Fruit fly (Drosophila melanogaster) whole organism, embryonic: ENCODE results near the gene CG5835.

Experiments
- CG10565 ChIP-seq: fragments of 200-800 bp; sonication (Bioruptor generic); optimal IDR thresholded peaks from 3 replicates; lab custom pipeline; 2016; ENCODE audit warnings: missing biosample characterization, mild to moderate bottlenecking, missing genetic modification characterization
- CG11456 ChIP-seq: fragments of 200-800 bp; sonication (Bioruptor generic); IDR thresholded peaks from 3 replicates; pipeline ENCODE4 v1.3.6; 2022; ENCODE audit warnings: missing biosample characterization, missing genetic modification characterization
- CG11504 ChIP-seq: fragments of 200-800 bp; sonication (Bioruptor generic); optimal IDR thresholded peaks from 3 replicates; lab custom pipeline; 2019; ENCODE audit warnings: missing biosample characterization, mild to moderate bottlenecking, missing genetic modification characterization, moderate library complexity
- CG12071 ChIP-seq: fragments of 200-800 bp; sonication (Bioruptor generic); optimal IDR thresholded peaks from 3 replicates; lab custom pipeline; 2018; ENCODE audit warnings: missing biosample characterization, mild to moderate bottlenecking, missing genetic modification characterization
- CG12769 ChIP-seq: fragments of 200-800 bp; sonication (Bioruptor generic); optimal IDR thresholded peaks from 2 replicates; lab custom pipeline; 2019; ENCODE audit warnings: missing biosample characterization, mild to moderate bottlenecking, missing genetic modification characterization, moderate library complexity
- CG16863 ChIP-seq: fragments of 200-800 bp; sonication (Bioruptor generic); optimal IDR thresholded peaks from 3 replicates; lab custom pipeline; 2016; ENCODE audit warnings: missing biosample characterization, missing genetic modification characterization
- CG17359 ChIP-seq: fragments of 200-800 bp; sonication (Bioruptor generic); optimal IDR thresholded peaks from 3 replicates; lab custom pipeline; 2018; ENCODE audit warnings: missing biosample characterization, mild to moderate bottlenecking, missing genetic modification characterization, moderate library complexity
- CG18599 ChIP-seq: fragments of 200-800 bp; sonication (Bioruptor generic); optimal IDR thresholded peaks from 3 replicates; lab custom pipeline; 2017; ENCODE audit warnings: missing biosample characterization, missing genetic modification characterization, mild to moderate bottlenecking, moderate library complexity, missing genetic modification reagents
- CG30020 ChIP-seq: fragments of 200-800 bp; optimal IDR thresholded peaks from 2 replicates; lab custom pipeline; 2019; ENCODE audit warnings: missing biosample characterization, mild to moderate bottlenecking, missing genetic modification characterization, moderate library complexity
- CG31441 ChIP-seq: fragments of 200-800 bp; sonication (Bioruptor generic); IDR thresholded peaks from 2 replicates; pipeline ENCODE4 v1.3.6; 2022; ENCODE audit warnings: missing biosample characterization, missing genetic modification characterization
- CG7839 ChIP-seq: fragments of 200-800 bp; sonication (Bioruptor generic); optimal IDR thresholded peaks from 3 replicates; lab custom pipeline; 2018; ENCODE audit warnings: missing biosample characterization, mild to moderate bottlenecking, missing genetic modification characterization, moderate library complexity
- CG8359 ChIP-seq: fragments of 200-800 bp; sonication (Bioruptor generic); optimal IDR thresholded peaks from 2 replicates; lab custom pipeline; 2017; ENCODE audit warnings: missing biosample characterization, mild to moderate bottlenecking, missing genetic modification characterization, borderline replicate concordance
- CG9876 ChIP-seq: fragments of 200-800 bp; sonication (Bioruptor generic); optimal IDR thresholded peaks from 2 replicates; lab custom pipeline; 2016; ENCODE audit warnings: missing biosample characterization, missing genetic modification characterization
- Camta ChIP-seq: fragments of 200-800 bp; sonication (Bioruptor generic); optimal IDR thresholded peaks from 2 replicates; lab custom pipeline; 2016; ENCODE audit warnings: missing biosample characterization, missing genetic modification characterization
- CoRest ChIP-seq: fragments of 200-800 bp; sonication (Bioruptor generic); optimal IDR thresholded peaks from 3 replicates; lab custom pipeline; 2018; ENCODE audit warnings: missing biosample characterization, mild to moderate bottlenecking, missing genetic modification characterization, moderate library complexity
- Dad ChIP-seq: fragments of 200-800 bp; sonication (Bioruptor generic); optimal IDR thresholded peaks from 3 replicates; lab custom pipeline; 2016; ENCODE audit warnings: missing biosample characterization, missing genetic modification characterization
- Dip2 ChIP-seq: fragments of 200-800 bp; sonication (Bioruptor generic); IDR thresholded peaks from 2 replicates; pipeline ENCODE4 v1.3.6; 2022; ENCODE audit warnings: missing biosample characterization, missing genetic modification characterization
- Eip74EF ChIP-seq, 2 experiments: fragments of 200-800 bp in 1 of 2; fragments of >200 bp in 1 of 2; sonication (Bioruptor generic) in 1 of 2; optimal IDR thresholded peaks; 2 replicates each; lab custom pipeline; 2017 to 2019; ENCODE audit warnings: missing biosample characterization in 2 of 2, missing genetic modification characterization in 2 of 2, mild to moderate bottlenecking in 1 of 2, moderate library complexity in 1 of 2
- HLH4C ChIP-seq: fragments of 200-800 bp; sonication (Bioruptor generic); IDR thresholded peaks from 3 replicates; pipeline ENCODE4 v1.3.6; 2022; ENCODE audit warnings: missing biosample characterization, missing genetic modification characterization; ENCODE audit not compliant: partially characterized antibody
- Hmx ChIP-seq: fragments of 200-800 bp; sonication (Bioruptor generic); optimal IDR thresholded peaks from 2 replicates; lab custom pipeline; 2016; ENCODE audit warnings: missing biosample characterization, missing genetic modification characterization
- Hr39 ChIP-seq: fragments of >200 bp; optimal IDR thresholded peaks from 2 replicates; lab custom pipeline; 2017
- MTF-1 ChIP-seq: fragments of 200-800 bp; sonication (Bioruptor generic); optimal IDR thresholded peaks from 2 replicates; lab custom pipeline; 2018; ENCODE audit warnings: missing biosample characterization, mild to moderate bottlenecking, missing genetic modification characterization, borderline replicate concordance
- Pdp1 ChIP-seq, 2 experiments: fragments of 200-800 bp; sonication (Bioruptor generic); optimal IDR thresholded peaks; 3 replicates each; lab custom pipeline; 2016; ENCODE audit warnings: missing biosample characterization in 2 of 2, missing genetic modification characterization in 2 of 2, mild to moderate bottlenecking in 1 of 2, moderate library complexity in 1 of 2
- Sox102F ChIP-seq: fragments of 200-800 bp; sonication (Bioruptor generic); optimal IDR thresholded peaks from 2 replicates; lab custom pipeline; 2018; ENCODE audit warnings: missing biosample characterization, mild to moderate bottlenecking, missing genetic modification characterization, moderate library complexity
- ac ChIP-seq: fragments of 200-800 bp; sonication (Bioruptor generic); optimal IDR thresholded peaks from 3 replicates; lab custom pipeline; 2017; ENCODE audit warnings: missing biosample characterization, mild to moderate bottlenecking, missing genetic modification characterization
- aop ChIP-seq: fragments of 200-800 bp; sonication (Bioruptor generic); IDR thresholded peaks from 2 replicates; pipeline ENCODE4 v1.3.6; 2022; ENCODE audit warnings: missing biosample characterization, missing genetic modification characterization
- bbx ChIP-seq: fragments of 200-800 bp; sonication (Bioruptor generic); IDR thresholded peaks from 2 replicates; pipeline ENCODE4 v1.3.6; 2022; ENCODE audit warnings: missing biosample characterization, missing genetic modification characterization; ENCODE audit not compliant: partially characterized antibody
- chinmo ChIP-seq: fragments of 200-800 bp; sonication (Bioruptor generic); IDR thresholded peaks from 4 replicates; pipeline ENCODE4 v1.3.6; 2022; ENCODE audit warnings: missing biosample characterization, missing genetic modification characterization; ENCODE audit not compliant: partially characterized antibody
- crol ChIP-seq: fragments of 200-800 bp; sonication (Bioruptor generic); IDR thresholded peaks from 2 replicates; pipeline ENCODE4 v1.3.6; 2022; ENCODE audit warnings: missing biosample characterization, missing genetic modification characterization
- dm ChIP-seq: fragments of 200-800 bp; sonication (Bioruptor generic); optimal IDR thresholded peaks from 3 replicates; lab custom pipeline; 2016; ENCODE audit warnings: missing biosample characterization, missing genetic modification characterization
- gsb-n ChIP-seq: fragments of 200-800 bp; sonication (Bioruptor generic); optimal IDR thresholded peaks from 3 replicates; lab custom pipeline; 2018; ENCODE audit warnings: missing biosample characterization, mild to moderate bottlenecking, missing genetic modification characterization
- inv ChIP-seq: fragments of 200-800 bp; sonication (Bioruptor generic); IDR thresholded peaks from 2 replicates; pipeline ENCODE4 v1.3.6; 2022; ENCODE audit warnings: missing biosample characterization, missing genetic modification characterization; ENCODE audit not compliant: partially characterized antibody
- nom ChIP-seq: fragments of 200-800 bp; sonication (Bioruptor generic); optimal IDR thresholded peaks from 2 replicates; lab custom pipeline; 2017; ENCODE audit warnings: missing biosample characterization, missing genetic modification characterization, mild to moderate bottlenecking, moderate library complexity, missing genetic modification reagents
- oc ChIP-seq: fragments of 200-800 bp; sonication (Bioruptor generic); optimal IDR thresholded peaks from 2 replicates; lab custom pipeline; 2018; ENCODE audit warnings: missing biosample characterization, mild to moderate bottlenecking, missing genetic modification characterization, moderate library complexity
- pan ChIP-seq, 4 experiments: fragments of >200 bp in 3 of 4; fragments of 200-800 bp in 1 of 4; sonication (Bioruptor generic) in 1 of 4; optimal IDR thresholded peaks in 3 of 4; IDR thresholded peaks in 1 of 4; 2 replicates each; pipeline versions ENCODE4 v1.3.6 to Lab custom; 2017 to 2022; ENCODE audit warnings: missing biosample characterization in 2 of 4, missing genetic modification characterization in 2 of 4, mixed read lengths in 1 of 4
- run ChIP-seq: fragments of 200-800 bp; sonication (Bioruptor generic); optimal IDR thresholded peaks from 3 replicates; lab custom pipeline; 2018; ENCODE audit warnings: missing biosample characterization, mild to moderate bottlenecking, missing genetic modification characterization
- sc ChIP-seq, 3 experiments: fragments of >200 bp in 2 of 3; fragments of 200-800 bp in 1 of 3; sonication (Bioruptor generic) in 1 of 3; optimal IDR thresholded peaks; 2 replicates in 2 of 3; 3 replicates in 1 of 3; lab custom pipeline; 2017; ENCODE audit warnings: mild to moderate bottlenecking in 1 of 3, missing biosample characterization in 1 of 3, missing genetic modification characterization in 1 of 3, missing genetic modification reagents in 1 of 3
- sd ChIP-seq: fragments of 200-800 bp; sonication (Bioruptor generic); optimal IDR thresholded peaks from 3 replicates; lab custom pipeline; 2018; ENCODE audit warnings: missing biosample characterization, mild to moderate bottlenecking, missing genetic modification characterization, moderate library complexity
- sens ChIP-seq: fragments of 200-800 bp; sonication (Bioruptor generic); peaks from one replicate; lab custom pipeline; 2016; ENCODE audit warnings: missing biosample characterization, missing genetic modification characterization
- vvl ChIP-seq: fragments of 200-800 bp; sonication (Bioruptor generic); IDR thresholded peaks from 2 replicates; pipeline ENCODE4 v1.3.6; 2022; ENCODE audit warnings: missing biosample characterization, missing genetic modification characterization
- wor ChIP-seq: fragments of 200-800 bp; sonication (Bioruptor generic); IDR thresholded peaks from 2 replicates; pipeline ENCODE4 v1.3.6; 2022; ENCODE audit warnings: missing biosample characterization, missing genetic modification characterization

Gene CG5835

DNA sequence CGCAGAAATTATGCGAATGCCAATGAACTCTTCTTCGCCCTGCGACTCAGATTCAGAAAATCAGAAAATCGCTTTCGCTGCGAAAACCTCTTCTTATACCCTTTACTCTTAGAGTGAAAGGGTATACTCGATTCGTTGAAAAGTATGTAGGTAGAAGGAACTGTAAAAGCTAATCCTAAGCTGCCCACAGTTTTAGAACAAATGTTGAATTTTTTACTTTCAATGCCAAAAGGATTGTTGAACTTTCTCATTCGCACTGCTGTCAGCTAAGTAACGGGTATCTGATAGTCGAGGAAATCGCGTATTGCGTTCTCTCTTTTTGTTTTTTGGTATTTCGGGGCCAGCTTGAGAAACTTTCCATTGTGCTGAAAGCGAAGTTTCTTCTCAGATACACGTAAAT, 39.6 kb downstream of the CG5835 start (continued):
- no peak for TF ChIP-seq MTF-1 (GFP tag; lab: Kevin White, UChicago)
- no peak for TF ChIP-seq bbx
- TF ChIP-seq dm = no peak
- TF ChIP-seq Sox102F (GFP tag; lab: Kevin White, UChicago) = peak; percentile 74
- peak; percentile 25; the same call in 1 of the 2 replicates for TF ChIP-seq inv (GFP tag; lab: Robert Waterston, UW)
- 0 out of 2 replicates have a peak, but pooled peaks have one; percentile 27 for TF ChIP-seq wor (GFP tag; lab: Robert Waterston, UW)
- no peak for TF ChIP-seq Camta
- TF ChIP-seq pan (optimal IDR thresholded peaks at IDR 0.05; lab: Kevin White, UChicago) = no peak
- TF ChIP-seq pan (GFP tag; optimal IDR thresholded peaks at IDR 0.05 in 1 of 2, IDR thresholded peaks at IDR 0.05 in 1 of 2) = peak in 1 of 2 experiments; percentile 22
- no peak for TF ChIP-seq CG9876 (GFP tag; lab: Kevin White, UChicago)
- TF ChIP-seq sens (GFP tag; lab: Kevin White, UChicago) = peak; percentile 67
- peak; percentile 22 for TF ChIP-seq CG8359 (GFP tag; lab: Kevin White, UChicago)
- no peak for TF ChIP-seq run (tag; lab: Kevin White, UChicago)
- peak; percentile 47 for TF ChIP-seq CG17359
- TF ChIP-seq CG7839 = peak; percentile 54
- TF ChIP-seq Hmx (GFP tag; lab: Kevin White, UChicago) = no peak
- no peak for TF ChIP-seq aop (GFP tag; lab: Robert Waterston, UW)
- no peak for TF ChIP-seq sc (optimal IDR thresholded peaks at IDR 0.05; lab: Kevin White, UChicago)
- peak; percentile 35 for TF ChIP-seq sc (GFP tag; optimal IDR thresholded peaks at IDR 0.05; lab: Kevin White, UChicago)
- peak; percentile 66 for TF ChIP-seq HLH4C (GFP tag; lab: Robert Waterston, UW)
- no peak for TF ChIP-seq CG10565 (GFP tag; lab: Kevin White, UChicago)
- peak; percentile 12 for TF ChIP-seq CoRest
- no peak for TF ChIP-seq Dad (GFP tag; lab: Kevin White, UChicago)
- TF ChIP-seq gsb-n (tag; lab: Kevin White, UChicago) = peak; percentile 14
- TF ChIP-seq ac = no peak
- peak; percentile 51; the same call in 1 of the 2 replicates for TF ChIP-seq vvl (GFP tag; lab: Robert Waterston, UW)
- peak; percentile 35 for TF ChIP-seq oc (tag; lab: Kevin White, UChicago)
- peak; percentile 37 for TF ChIP-seq CG16863 (GFP tag; lab: Kevin White, UChicago)
- no peak for TF ChIP-seq CG11456 (GFP tag; lab: Robert Waterston, UW)
- TF ChIP-seq Dip2 (GFP tag; lab: Robert Waterston, UW) = no peak
- peak; percentile 59 for TF ChIP-seq CG11504

dm6 chr3R:19112372-19112771, 41.1 kb downstream of the CG5835 start:
- TF ChIP-seq nom (GFP tag; lab: Kevin White, UChicago) = peak; percentile 4
- TF ChIP-seq CG18599 (GFP tag; lab: Kevin White, UChicago) = no peak
- TF ChIP-seq, all 482 proteins: peak for 1

- TF ChIP-seq Hr39 (peak; percentile 38), chinmo (GFP tag; lab: Robert Waterston, UW) (peak; percentile 62; the same call in 1 of the 4 replicates), oc (tag; lab: Kevin White, UChicago) (peak; percentile 64), Pdp1 (GFP tag; optimal IDR thresholded peaks at IDR 0.05; lab: Kevin White, UChicago) (no peak), vvl (GFP tag; lab: Robert Waterston, UW) (peak; percentile 90), CG12769 (tag; lab: Kevin White, UChicago) (peak; percentile 79), Eip74EF (GFP tag; optimal IDR thresholded peaks at IDR 0.05; lab: Kevin White, UChicago) (peak in 1 of 2 experiments; percentile 54), CG30020 (no peak), CG12071 (no peak), crol (GFP tag; lab: Robert Waterston, UW) (0 out of 2 replicates have a peak, but pooled peaks have one; percentile 13), sd (peak; percentile 63), CG31441 (GFP tag; lab: Robert Waterston, UW) (no peak)
Measured at dm6 chr3R:19111159-19111558, 42.3 kb downstream of the CG5835 start.
